Fruit fly (Drosophila melanogaster) Kc167 (cell line): ENCODE data around the gene CG33791.

ENCODE experiments used
- Myc ChIP-seq: fragments of >200 bp; optimal IDR thresholded peaks from 2 replicates; lab custom pipeline; 2017; ENCODE audit warnings: missing external identifiers
- Sin3A ChIP-seq: fragments of >200 bp; optimal IDR thresholded peaks from 2 replicates; lab custom pipeline; 2018; ENCODE audit warnings: missing external identifiers
- h ChIP-seq: fragments of >200 bp; optimal IDR thresholded peaks from 3 replicates; lab custom pipeline; 2018; ENCODE audit warnings: missing external identifiers
- insv ChIP-seq: fragments of >200 bp; optimal IDR thresholded peaks from 3 replicates; lab custom pipeline; 2018; ENCODE audit warnings: missing external identifiers
- psq ChIP-seq: fragments of >200 bp; optimal IDR thresholded peaks from 2 replicates; lab custom pipeline; 2017; ENCODE audit warnings: missing external identifiers
- ttk ChIP-seq: sonication (Bioruptor generic); optimal IDR thresholded peaks from 2 replicates; lab custom pipeline; 2017; ENCODE audit warnings: missing external identifiers

- TF ChIP-seq ttk (lab: Kevin White, UChicago) (no peak), insv (lab: Kevin White, UChicago) (no peak), Sin3A (lab: Kevin White, UChicago) (no peak), h (lab: Kevin White, UChicago) (no peak), psq (lab: Kevin White, UChicago) (no peak), Myc (no peak)
Observed at dm6 chr3L:1573191-1573590, 29.6 kb upstream of the CG33791 start.
